Worm (Caenorhabditis elegans) whole organism, L1 larva: ENCODE measurements around the gene lap-2.
A peak's percentile ranks its signal among the peaks of the same experiment; 100 is the strongest.

Experiments
- C04F5.9 ChIP-seq: sonication (generic microtip); optimal IDR thresholded peaks from 2 replicates; lab custom pipeline; 2016; ENCODE audit warnings: missing genetic modification characterization, missing compliant biosample characterization
- C34B4.2 ChIP-seq: sonication (generic microtip); optimal IDR thresholded peaks from 2 replicates; lab custom pipeline; 2017; ENCODE audit warnings: mild to moderate bottlenecking, missing genetic modification characterization, missing compliant biosample characterization
- aha-1 ChIP-seq: fragments of 150-350 bp; optimal IDR thresholded peaks from 2 replicates; lab custom pipeline; 2014; ENCODE audit warnings: missing biosample characterization, missing genetic modification characterization
- ceh-63 ChIP-seq: fragments of 200-800 bp; sonication (Bioruptor generic); optimal IDR thresholded peaks from 2 replicates; lab custom pipeline; 2018; ENCODE audit warnings: mild to moderate bottlenecking, missing genetic modification characterization, missing compliant biosample characterization
- ceh-82 ChIP-seq, 3 experiments: fragments of 150-350 bp in 1 of 3; sonication (generic microtip) in 2 of 3; optimal IDR thresholded peaks; 2 replicates each; lab custom pipeline; 2014 to 2017; ENCODE audit warnings: missing biosample characterization in 3 of 3, missing genetic modification characterization in 3 of 3
- ceh-90 ChIP-seq: sonication (generic microtip); optimal IDR thresholded peaks from 2 replicates; lab custom pipeline; 2016; ENCODE audit warnings: missing genetic modification characterization, missing compliant biosample characterization
- dpl-1 ChIP-seq, 3 experiments: fragments of 150-350 bp in 2 of 3; sonication (generic microtip) in 1 of 3; optimal IDR thresholded peaks; 2 replicates each; lab custom pipeline; 2014 to 2017; ENCODE audit warnings: missing biosample characterization in 3 of 3, missing genetic modification characterization in 3 of 3, missing genetic modification reagents in 3 of 3
- dsc-1 ChIP-seq: sonication (generic microtip); optimal IDR thresholded peaks from 2 replicates; lab custom pipeline; 2016; ENCODE audit warnings: mild to moderate bottlenecking, missing genetic modification characterization, missing compliant biosample characterization
- efl-1 ChIP-seq, 4 experiments: fragments of 150-350 bp; optimal IDR thresholded peaks in 3 of 4; peaks in 1 of 4; 1 replicate in 1 of 4; 2 replicates in 3 of 4; lab custom pipeline; 2014; ENCODE audit warnings: missing biosample characterization in 2 of 4, missing genetic modification characterization in 2 of 4, missing genetic modification reagents in 2 of 4
- efl-3 ChIP-seq: fragments of 200-800 bp; sonication (Bioruptor generic); optimal IDR thresholded peaks from 2 replicates; lab custom pipeline; 2018; ENCODE audit warnings: mild to moderate bottlenecking, missing genetic modification characterization, missing compliant biosample characterization
- egl-27 ChIP-seq, 2 experiments: fragments of 150-350 bp in 1 of 2; sonication (generic microtip); optimal IDR thresholded peaks; 3 replicates each; lab custom pipeline; 2017 to 2018; ENCODE audit warnings: missing biosample characterization in 2 of 2, missing genetic modification characterization in 2 of 2, missing genetic modification reagents in 2 of 2
- ets-5 ChIP-seq: fragments of 200-800 bp; sonication (Bioruptor generic); IDR thresholded peaks from 2 replicates; pipeline ENCODE4 v1.3.6; 2022; ENCODE audit warnings: missing genetic modification characterization, missing compliant biosample characterization
- fos-1 ChIP-seq: fragments of 150-350 bp; optimal IDR thresholded peaks from 2 replicates; lab custom pipeline; 2014; ENCODE audit warnings: missing biosample characterization, missing genetic modification characterization
- grh-1 ChIP-seq: fragments of 200-800 bp; sonication (Bioruptor generic); IDR thresholded peaks from 2 replicates; pipeline ENCODE4 v1.3.6; 2022; ENCODE audit warnings: missing genetic modification reagents, missing genetic modification characterization, missing compliant biosample characterization
- isw-1 ChIP-seq: fragments of 200-800 bp; sonication (Bioruptor generic); IDR thresholded peaks from 2 replicates; pipeline ENCODE4 v1.3.6; 2022; ENCODE audit warnings: missing genetic modification characterization, missing compliant biosample characterization
- jun-1 ChIP-seq: fragments of 150-350 bp; optimal IDR thresholded peaks from 2 replicates; lab custom pipeline; 2014; ENCODE audit warnings: missing biosample characterization, missing genetic modification reagents, missing genetic modification characterization
- lin-13 ChIP-seq: fragments of 150-350 bp; optimal IDR thresholded peaks from 2 replicates; lab custom pipeline; 2014; ENCODE audit warnings: missing biosample characterization, missing genetic modification reagents, missing genetic modification characterization
- lin-14 ChIP-seq: fragments of 200-800 bp; sonication (Bioruptor generic); optimal IDR thresholded peaks from 2 replicates; lab custom pipeline; 2018; ENCODE audit warnings: mild to moderate bottlenecking, missing genetic modification characterization, moderate library complexity, missing compliant biosample characterization
- lin-35 ChIP-seq, 2 experiments: fragments of 150-350 bp; optimal IDR thresholded peaks; 2 replicates each; lab custom pipeline; 2014; ENCODE audit warnings: missing biosample characterization in 2 of 2, missing genetic modification characterization in 2 of 2, missing genetic modification reagents in 2 of 2
- mdl-1 ChIP-seq, 2 experiments: fragments of 150-350 bp; optimal IDR thresholded peaks; 2 replicates each; lab custom pipeline; 2014 to 2017; ENCODE audit warnings: missing biosample characterization in 2 of 2, missing genetic modification characterization in 2 of 2, inconsistent platforms in 1 of 2
- mef-2 ChIP-seq: fragments of 150-350 bp; optimal IDR thresholded peaks from 2 replicates; lab custom pipeline; 2014; ENCODE audit warnings: missing biosample characterization, missing genetic modification characterization
- nhr-11 ChIP-seq: fragments of 150-350 bp; optimal IDR thresholded peaks from 2 replicates; lab custom pipeline; 2014; ENCODE audit warnings: missing biosample characterization, missing genetic modification characterization
- nhr-71 ChIP-seq: sonication (generic microtip); optimal IDR thresholded peaks from 2 replicates; lab custom pipeline; 2016; ENCODE audit warnings: mild to moderate bottlenecking, missing genetic modification characterization, moderate library complexity, missing compliant biosample characterization
- nhr-76 ChIP-seq: sonication (generic microtip); optimal IDR thresholded peaks from 2 replicates; lab custom pipeline; 2017; ENCODE audit warnings: missing biosample characterization, missing genetic modification characterization
- nhr-77 ChIP-seq: fragments of 150-350 bp; optimal IDR thresholded peaks from 2 replicates; lab custom pipeline; 2014; ENCODE audit warnings: missing biosample characterization, missing genetic modification characterization
- nhr-84 ChIP-seq: sonication (generic microtip); optimal IDR thresholded peaks from 2 replicates; lab custom pipeline; 2017; ENCODE audit warnings: missing biosample characterization, missing genetic modification characterization
- pag-3 ChIP-seq: sonication (generic microtip); optimal IDR thresholded peaks from 2 replicates; lab custom pipeline; 2017; ENCODE audit warnings: missing genetic modification characterization, mild to moderate bottlenecking, missing compliant biosample characterization, antibody characterized with exemption, borderline replicate concordance; ENCODE audit not compliant: insufficient read depth
- pax-3 ChIP-seq: fragments of 200-800 bp; sonication (Bioruptor generic); optimal IDR thresholded peaks from 2 replicates; lab custom pipeline; 2018; ENCODE audit warnings: mild to moderate bottlenecking, missing genetic modification characterization, moderate library complexity, missing compliant biosample characterization
- pqm-1 ChIP-seq: sonication (generic microtip); optimal IDR thresholded peaks from 3 replicates; lab custom pipeline; 2017; ENCODE audit warnings: missing biosample characterization, missing genetic modification characterization
- rnt-1 ChIP-seq: sonication (generic microtip); optimal IDR thresholded peaks from 2 replicates; lab custom pipeline; 2016; ENCODE audit warnings: mild to moderate bottlenecking, missing genetic modification characterization, moderate library complexity, missing compliant biosample characterization
- skn-1 ChIP-seq: fragments of 150-350 bp; optimal IDR thresholded peaks from 2 replicates; lab custom pipeline; 2014; ENCODE audit warnings: missing biosample characterization, missing genetic modification characterization
- sup-37 ChIP-seq: fragments of 200-800 bp; sonication (Bioruptor generic); optimal IDR thresholded peaks from 2 replicates; lab custom pipeline; 2018; ENCODE audit warnings: mild to moderate bottlenecking, missing genetic modification characterization, missing compliant biosample characterization
- swsn-7 ChIP-seq: sonication (generic microtip); optimal IDR thresholded peaks from 2 replicates; lab custom pipeline; 2016; ENCODE audit warnings: missing genetic modification characterization, missing compliant biosample characterization
- tbx-2 ChIP-seq: sonication (generic microtip); optimal IDR thresholded peaks from 2 replicates; lab custom pipeline; 2016; ENCODE audit warnings: missing genetic modification characterization, missing compliant biosample characterization
- tlp-1 ChIP-seq: fragments of 150-350 bp; optimal IDR thresholded peaks from 2 replicates; lab custom pipeline; 2014; ENCODE audit warnings: missing biosample characterization, missing genetic modification characterization
- unc-98 ChIP-seq: fragments of 200-800 bp; sonication (Bioruptor generic); IDR thresholded peaks from 2 replicates; pipeline ENCODE4 v1.3.6; 2022; ENCODE audit warnings: missing genetic modification characterization, missing compliant biosample characterization
- zag-1 ChIP-seq: fragments of 150-350 bp; optimal IDR thresholded peaks from 2 replicates; lab custom pipeline; 2014; ENCODE audit warnings: missing biosample characterization, missing genetic modification characterization
- zip-4 ChIP-seq: fragments of 200-800 bp; sonication (Bioruptor generic); optimal IDR thresholded peaks from 2 replicates; lab custom pipeline; 2018; ENCODE audit warnings: mild to moderate bottlenecking, missing genetic modification characterization, moderate library complexity, missing compliant biosample characterization
- ztf-4 ChIP-seq: fragments of 150-350 bp; optimal IDR thresholded peaks from 2 replicates; lab custom pipeline; 2014; ENCODE audit warnings: missing biosample characterization, missing genetic modification characterization

Gene lap-2

DNA sequence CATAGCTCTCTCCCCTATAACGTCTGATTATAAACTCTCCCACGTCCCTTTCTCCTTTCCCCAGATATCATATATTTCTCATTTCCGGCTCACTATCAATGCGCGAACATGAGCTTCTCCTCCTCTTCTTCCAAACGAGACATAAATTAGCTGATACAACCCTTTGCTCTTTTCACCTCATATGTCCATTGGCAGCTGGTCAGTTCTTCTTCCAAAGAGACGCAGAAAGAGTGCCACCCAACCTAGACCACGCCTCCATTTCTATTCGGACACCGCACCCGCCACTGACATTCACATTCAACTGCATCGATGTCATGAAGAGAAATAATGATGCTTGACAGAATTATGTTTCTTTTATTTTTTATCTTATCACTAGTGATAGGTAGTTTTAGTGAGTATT is 24.8 kb upstream of the lap-2 start, which contains the start of gene fmi-1:
Gene fmi-1 (plus strand): TSS at position 301 of the 400 bp plus-strand sequence.
- no peak for TF ChIP-seq sup-37 (GFP tag; lab: Kevin White, UChicago)
- TF ChIP-seq lin-35 (GFP tag; optimal IDR thresholded peaks at IDR 0.05; lab: Kevin White, UChicago), result no peak
- TF ChIP-seq unc-98 (GFP tag; lab: Robert Waterston, UW), result no peak
- no peak for TF ChIP-seq nhr-71 (tag; lab: Kevin White, UChicago)
- TF ChIP-seq zag-1 (tag; lab: Kevin White, UChicago), result no peak
- no peak for TF ChIP-seq pax-3 (tag; lab: Kevin White, UChicago)
- no peak for TF ChIP-seq zip-4 (GFP tag; lab: Kevin White, UChicago)
- TF ChIP-seq rnt-1 (tag; lab: Kevin White, UChicago), result no peak
- TF ChIP-seq nhr-11 (tag; lab: Kevin White, UChicago), result no peak
- TF ChIP-seq grh-1 (GFP tag; lab: Robert Waterston, UW), result no peak
- TF ChIP-seq tlp-1, result no peak
- TF ChIP-seq skn-1 (tag; lab: Kevin White, UChicago), result no peak
- no peak for TF ChIP-seq ceh-63 (GFP tag; lab: Kevin White, UChicago)
- TF ChIP-seq nhr-77 (tag; lab: Kevin White, UChicago), result no peak
- no peak for TF ChIP-seq nhr-84 (tag; lab: Kevin White, UChicago)
- TF ChIP-seq C34B4.2 (tag; lab: Kevin White, UChicago), result no peak
- no peak for TF ChIP-seq lin-14 (GFP tag; lab: Kevin White, UChicago)
- TF ChIP-seq pag-3, result no peak
- TF ChIP-seq nhr-76 (tag; lab: Kevin White, UChicago), result no peak

ce11 chrV:13020014-13020413 is 23.5 kb upstream of the lap-2 start:
- TF ChIP-seq lin-14 (GFP tag; lab: Kevin White, UChicago), result no peak
- TF ChIP-seq efl-3 (GFP tag; lab: Kevin White, UChicago), result no peak
- TF ChIP-seq dsc-1 (tag; lab: Kevin White, UChicago), result no peak
- no peak for TF ChIP-seq C04F5.9 (tag; lab: Kevin White, UChicago)
- TF ChIP-seq aha-1, result no peak
- no peak for TF ChIP-seq ceh-82 (tag; optimal IDR thresholded peaks at IDR 0.05; lab: Kevin White, UChicago)
- TF ChIP-seq isw-1, result no peak
- TF ChIP-seq ets-5, result no peak
- no peak for TF ChIP-seq ztf-4 (tag; lab: Kevin White, UChicago)
- no peak for TF ChIP-seq mdl-1 (tag; optimal IDR thresholded peaks at IDR 0.05; lab: Kevin White, UChicago)
- no peak for TF ChIP-seq lin-13 (GFP tag; lab: Kevin White, UChicago)
- TF ChIP-seq pqm-1 (tag; lab: Kevin White, UChicago), result no peak
- TF ChIP-seq egl-27 (tag; optimal IDR thresholded peaks at IDR 0.05; lab: Kevin White, UChicago), result no peak
- no peak for TF ChIP-seq swsn-7 (tag; lab: Kevin White, UChicago)
- TF ChIP-seq, all 84 proteins: peak for 0

DNA sequence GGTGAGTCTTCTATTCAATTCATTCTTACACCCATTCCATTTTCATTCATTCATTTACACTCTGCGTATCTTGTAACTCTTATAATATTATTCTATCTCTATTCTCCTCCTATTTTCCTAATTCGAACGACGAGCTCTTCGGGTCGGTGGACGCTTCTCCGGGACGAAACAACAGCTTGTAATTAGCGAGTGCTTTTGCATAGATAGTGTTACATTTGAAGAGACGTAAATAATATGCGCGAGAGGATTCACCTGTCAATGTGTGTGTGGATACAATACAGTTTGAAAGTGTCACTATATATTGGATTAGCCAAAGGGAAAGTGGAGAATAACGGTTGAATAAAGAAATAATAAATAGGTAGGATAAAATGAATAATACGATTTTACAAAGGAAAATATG is 22.9 kb upstream of the lap-2 start:
- TF ChIP-seq mef-2 (tag; lab: Kevin White, UChicago), result no peak
- no peak for TF ChIP-seq jun-1
- no peak for TF ChIP-seq nhr-84 (tag; lab: Kevin White, UChicago)
- TF ChIP-seq rnt-1 (tag; lab: Kevin White, UChicago), result no peak
- no peak for TF ChIP-seq grh-1 (GFP tag; lab: Robert Waterston, UW)

DNA sequence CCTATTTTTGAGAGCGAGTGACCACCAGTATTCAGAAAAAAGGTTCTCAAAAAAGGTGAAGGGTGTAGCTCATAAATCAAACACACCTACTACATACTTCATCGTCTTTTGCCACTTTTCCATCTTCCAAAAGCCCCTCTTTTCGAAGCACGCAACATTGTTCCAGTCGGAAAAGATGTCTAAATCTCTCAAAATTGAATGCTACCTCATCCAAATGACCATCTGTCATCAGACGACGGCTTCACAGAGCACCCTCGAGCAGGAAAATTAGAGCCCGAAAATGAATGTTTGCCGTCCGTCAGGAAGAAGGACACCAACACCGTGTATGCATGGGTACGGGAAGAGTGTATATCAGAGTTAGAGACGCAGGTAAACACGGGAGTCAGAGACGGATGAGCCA is 22.0 kb upstream of the lap-2 start:
- TF ChIP-seq tbx-2 (peak; percentile 6), zip-4 (GFP tag; lab: Kevin White, UChicago) (no peak)
- TF ChIP-seq, all 84 proteins: peak for 1

- TF ChIP-seq dpl-1 (GFP tag; optimal IDR thresholded peaks at IDR 0.05; lab: Kevin White, UChicago), result no peak
- peak; percentile 9 for TF ChIP-seq lin-14 (GFP tag; lab: Kevin White, UChicago)
- no peak for TF ChIP-seq efl-1 (optimal IDR thresholded peaks at IDR 0.05; lab: Kevin White, UChicago)
- TF ChIP-seq efl-1 (GFP tag; optimal IDR thresholded peaks at IDR 0.05 in 1 of 2; lab: Kevin White, UChicago), result no peak
- TF ChIP-seq aha-1, result no peak
- TF ChIP-seq ceh-90 (tag; lab: Kevin White, UChicago), result no peak
- no peak for TF ChIP-seq fos-1
- TF ChIP-seq, all 84 proteins: peak for 1
These were observed 21.2 kb upstream of the lap-2 start for ce11 chrV:13022265-13022664.
